Fruit fly (Drosophila melanogaster) whole organism, wandering third instar larva: Measurements from ENCODE around the gene AANATL3.

Source experiments
- Myc ChIP-seq: fragments of >200 bp; optimal IDR thresholded peaks from 2 replicates; lab custom pipeline; 2017
- h ChIP-seq: fragments of 200-800 bp; sonication (Bioruptor generic); optimal IDR thresholded peaks from 3 replicates; lab custom pipeline; 2016; ENCODE audit warnings: missing biosample characterization, mild to moderate bottlenecking, missing genetic modification characterization

- TF ChIP-seq Myc (lab: Kevin White, UChicago) (no peak), h (no peak)
Measured at dm6 chr2L:20016448-20016847, 9.2 kb downstream of the AANATL3 start.
